Worm (Caenorhabditis elegans): ENCODE data around the gene ell-1.

The ell-1 gene

DNA sequence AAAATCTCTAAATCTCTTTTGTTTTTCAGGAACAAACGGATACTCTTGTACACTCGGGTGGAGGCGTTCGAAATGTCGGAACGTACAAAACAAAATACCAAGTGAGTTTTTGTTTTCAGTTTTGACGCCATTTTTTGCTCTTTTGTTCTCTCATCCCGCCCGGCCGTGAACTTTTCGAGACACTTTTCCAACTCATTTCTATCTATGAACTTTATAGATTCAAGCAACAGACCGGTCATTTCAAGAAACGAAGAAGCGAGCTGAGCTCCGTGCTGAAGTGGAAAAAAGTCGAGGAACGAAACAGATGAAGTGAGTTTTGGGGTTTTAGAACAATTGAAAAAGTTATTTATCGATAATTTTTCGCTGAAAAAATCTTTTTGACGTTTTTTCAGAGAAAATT is 16.3 kb downstream of the ell-1 start:
- TF ChIP-seq die-1 (tag; optimal IDR thresholded peaks at IDR 0.05) (no peak), aptf-3 (GFP tag; IDR thresholded peaks at IDR 0.05) (no peak), Y79H2A.3 (GFP tag; conservative IDR thresholded peaks at IDR 0.05) (no peak), unc-62 (GFP tag; optimal IDR thresholded peaks at IDR 0.05) (no peak), sptf-2 (GFP tag; optimal IDR thresholded peaks at IDR 0.05) (no peak), Y56A3A.18 (GFP tag; IDR thresholded peaks at IDR 0.05) (no peak), lag-1 (GFP tag; IDR thresholded peaks at IDR 0.05) (no peak), T26A5.8 (tag; optimal IDR thresholded peaks at IDR 0.05) (no peak), let-526 (GFP tag; IDR thresholded peaks at IDR 0.05) (no peak), madf-6 (GFP tag; IDR thresholded peaks at IDR 0.05) (no peak), F57C9.4 (tag; optimal IDR thresholded peaks at IDR 0.05) (no peak), dpl-1 (GFP tag; optimal IDR thresholded peaks at IDR 0.05) (no peak), cebp-1 (GFP tag; IDR thresholded peaks at IDR 0.05) (no peak), cebp-1 (tag; optimal IDR thresholded peaks at IDR 0.05) (no peak), ceh-58 (GFP tag; IDR thresholded peaks at IDR 0.05) (no peak), snpc-1.3 (tag; optimal IDR thresholded peaks at IDR 0.05; ENCODE audit: insufficient read depth) (no peak), attf-3 (GFP tag; conservative IDR thresholded peaks at IDR 0.05) (no peak), ceh-40 (GFP tag; IDR thresholded peaks at IDR 0.05) (no peak), ccch-3 (GFP tag; optimal IDR thresholded peaks at IDR 0.05) (no peak), rec-8 (tag; optimal IDR thresholded peaks at IDR 0.05) (no peak)

DNA sequence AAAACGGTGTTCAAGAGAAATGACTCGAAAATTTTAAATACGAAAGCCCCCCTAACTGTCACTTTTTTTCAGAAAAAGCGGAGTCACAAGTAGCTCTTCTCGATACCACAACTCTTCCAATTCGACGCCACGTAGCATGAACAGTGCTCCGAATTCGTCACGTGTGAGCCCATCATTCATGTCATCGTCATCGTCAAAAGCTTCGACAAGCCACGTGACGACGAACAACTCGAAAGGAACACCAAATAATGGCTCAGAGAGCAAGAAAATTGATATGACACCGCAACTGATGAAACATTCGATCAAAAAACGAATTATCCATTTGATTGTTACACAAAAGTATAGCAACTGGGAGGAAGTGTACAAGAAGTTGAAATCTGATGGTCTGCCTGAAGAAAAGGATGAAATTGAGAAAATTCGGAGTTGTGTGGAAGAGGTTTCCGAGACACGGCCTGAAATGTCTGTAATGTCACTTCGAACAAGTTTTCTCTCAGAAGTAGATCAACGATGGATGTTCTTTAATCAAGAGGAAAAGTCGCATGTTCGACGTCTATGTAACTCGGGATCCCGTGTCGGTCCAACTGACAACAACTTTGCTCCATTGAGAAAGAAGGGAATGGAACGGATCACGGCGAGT is 17.2 kb downstream of the ell-1 start:
- no peak for TF ChIP-seq egrh-3 (GFP tag; IDR thresholded peaks at IDR 0.05)
- no peak for TF ChIP-seq lsy-27 (tag; optimal IDR thresholded peaks at IDR 0.05; ENCODE audit: borderline replicate concordance, insufficient read depth)
- TF ChIP-seq hrde-1 (tag; optimal IDR thresholded peaks at IDR 0.05; ENCODE audit: borderline replicate concordance): no peak
- no peak for TF ChIP-seq somi-1 (GFP tag; optimal IDR thresholded peaks at IDR 0.05)
- TF ChIP-seq ets-4 (GFP tag; optimal IDR thresholded peaks at IDR 0.05): no peak
- no peak for TF ChIP-seq mel-28 (tag; optimal IDR thresholded peaks at IDR 0.05; ENCODE audit: borderline replicate concordance)
- no peak for TF ChIP-seq hmg-1.2 (GFP tag; IDR thresholded peaks at IDR 0.05)
- TF ChIP-seq ZK185.1 (tag; optimal IDR thresholded peaks at IDR 0.05; ENCODE audit: poor library complexity, severe bottlenecking): no peak
- TF ChIP-seq B0019.2 (GFP tag; conservative IDR thresholded peaks at IDR 0.05): no peak
- no peak for TF ChIP-seq nfyb-1 (GFP tag; IDR thresholded peaks at IDR 0.05)
- TF ChIP-seq lin-40 (tag; optimal IDR thresholded peaks at IDR 0.05): no peak
- TF ChIP-seq nhr-179 (tag; optimal IDR thresholded peaks at IDR 0.05): no peak
- no peak for TF ChIP-seq Y67H2A.10 (GFP tag; conservative IDR thresholded peaks at IDR 0.05)

DNA sequence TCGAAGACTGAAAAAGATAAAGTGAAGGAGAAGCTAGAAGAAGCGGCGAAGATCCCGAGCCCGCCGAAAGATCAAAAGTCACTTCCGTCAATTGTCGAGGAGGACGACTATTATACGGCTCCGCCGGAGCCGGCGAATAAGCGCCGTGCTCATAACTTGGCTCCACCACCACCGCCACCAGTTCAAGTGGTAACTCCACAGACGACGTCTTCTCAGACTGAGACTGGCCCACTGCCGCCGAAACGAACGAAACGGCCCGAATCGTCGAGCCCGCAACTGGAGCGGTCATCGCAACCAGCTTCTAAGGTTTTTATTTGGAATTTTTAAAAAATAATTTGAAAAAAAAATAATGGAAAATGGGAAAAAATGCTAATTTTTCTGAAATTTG is 17.7 kb downstream of the ell-1 start:
- TF ChIP-seq hmg-20 (GFP tag; IDR thresholded peaks at IDR 0.05) (no peak), ztf-26 (tag; optimal IDR thresholded peaks at IDR 0.05) (no peak), ztf-6 (GFP tag; IDR thresholded peaks at IDR 0.05) (no peak), F55B11.4 (tag; optimal IDR thresholded peaks at IDR 0.05; ENCODE audit: borderline replicate concordance, insufficient read depth) (no peak), F22D6.2 (tag; optimal IDR thresholded peaks at IDR 0.05) (no peak), mcd-1 (GFP tag; IDR thresholded peaks at IDR 0.05) (0 out of 2 replicates have a peak, but pooled peaks have one; percentile 6), ztf-28 (GFP tag; IDR thresholded peaks at IDR 0.05) (no peak), zfh-2 (GFP tag; conservative IDR thresholded peaks at IDR 0.05) (peak; percentile 69), madf-10 (tag; optimal IDR thresholded peaks at IDR 0.05) (no peak), Y56A3A.18 (GFP tag; IDR thresholded peaks at IDR 0.05) (no peak), hlh-12 (tag; optimal IDR thresholded peaks at IDR 0.05) (no peak), ekl-4 (GFP tag; IDR thresholded peaks at IDR 0.05) (no peak), Y79H2A.3 (GFP tag; conservative IDR thresholded peaks at IDR 0.05) (0 out of 2 replicates have a peak, but pooled peaks have one; percentile 58), D2030.7 (GFP tag; IDR thresholded peaks at IDR 0.05) (no peak), let-526 (GFP tag; IDR thresholded peaks at IDR 0.05) (no peak)
